Worm (Caenorhabditis elegans): ENCODE results near the gene C49F8.15.

The C49F8.15 gene

DNA sequence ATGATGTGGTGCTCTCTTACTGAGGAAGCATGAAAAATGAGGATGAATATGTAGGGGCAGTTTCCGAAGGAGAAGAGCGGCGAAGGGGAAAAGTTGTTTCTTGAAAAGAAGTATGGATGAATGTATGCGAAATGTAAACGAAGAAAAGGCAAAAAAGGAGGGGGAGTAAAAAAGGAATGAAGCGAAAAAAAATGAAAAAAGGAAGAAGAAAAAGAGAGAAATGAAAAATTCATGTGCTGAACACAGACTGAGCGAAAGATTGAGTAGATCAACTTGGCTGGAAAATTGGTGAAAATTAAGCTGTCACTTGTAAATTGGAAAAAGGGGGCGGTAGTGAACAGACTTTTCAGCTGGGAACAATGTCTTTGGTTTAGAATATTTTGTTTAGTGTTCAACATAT, 2.5 kb upstream of the C49F8.15 start, which contains the start of gene C49F8.1:
Gene C49F8.1, minus strand, starts transcription at position 101 of the 400 bp plus-strand sequence.
- TF ChIP-seq egl-13 (tag; optimal IDR thresholded peaks at IDR 0.05), result no peak
- TF ChIP-seq unc-86 (tag; optimal IDR thresholded peaks at IDR 0.05), result peak; percentile 48
- TF ChIP-seq sup-37 (GFP tag; optimal IDR thresholded peaks at IDR 0.05), result no peak
- no peak for TF ChIP-seq vab-15 (tag; optimal IDR thresholded peaks at IDR 0.05)
- TF ChIP-seq nhr-84 (tag; optimal IDR thresholded peaks at IDR 0.05), result no peak
- TF ChIP-seq ets-5 (GFP tag; IDR thresholded peaks at IDR 0.05), result no peak
- no peak for TF ChIP-seq F16B12.6 (tag; optimal IDR thresholded peaks at IDR 0.05)
- TF ChIP-seq fkh-4 (tag; optimal IDR thresholded peaks at IDR 0.05; ENCODE audit: borderline replicate concordance), result no peak
- peak; percentile 40 for TF ChIP-seq lin-14 (GFP tag; optimal IDR thresholded peaks at IDR 0.05)
- peak; percentile 4 for TF ChIP-seq fkh-10 (GFP tag; optimal IDR thresholded peaks at IDR 0.05)
- TF ChIP-seq xbp-1 (tag; optimal IDR thresholded peaks at IDR 0.05), result no peak
- TF ChIP-seq unc-98 (GFP tag; IDR thresholded peaks at IDR 0.05), result no peak
- no peak for TF ChIP-seq ceh-63 (GFP tag; optimal IDR thresholded peaks at IDR 0.05)
- no peak for TF ChIP-seq nhr-47 (tag; optimal IDR thresholded peaks at IDR 0.05)
- no peak for TF ChIP-seq mep-1 (tag; optimal IDR thresholded peaks at IDR 0.05)
- TF ChIP-seq hlh-4 (tag; optimal IDR thresholded peaks at IDR 0.05), result no peak
- no peak for TF ChIP-seq swsn-7 (tag; optimal IDR thresholded peaks at IDR 0.05)
- no peak for TF ChIP-seq irx-1 (tag; optimal IDR thresholded peaks at IDR 0.05)
- TF ChIP-seq Y116A8C.19 (tag; optimal IDR thresholded peaks at IDR 0.05; ENCODE audit: borderline replicate concordance), result no peak
- no peak for TF ChIP-seq skn-1 (tag; optimal IDR thresholded peaks at IDR 0.05)
- no peak for TF ChIP-seq lsy-2 (tag; optimal IDR thresholded peaks at IDR 0.05)
- no peak for TF ChIP-seq ces-1 (GFP tag; optimal IDR thresholded peaks at IDR 0.05)
- TF ChIP-seq C34B4.2 (tag; optimal IDR thresholded peaks at IDR 0.05), result no peak
- no peak for TF ChIP-seq ama-1 (optimal IDR thresholded peaks at IDR 0.05)

DNA sequence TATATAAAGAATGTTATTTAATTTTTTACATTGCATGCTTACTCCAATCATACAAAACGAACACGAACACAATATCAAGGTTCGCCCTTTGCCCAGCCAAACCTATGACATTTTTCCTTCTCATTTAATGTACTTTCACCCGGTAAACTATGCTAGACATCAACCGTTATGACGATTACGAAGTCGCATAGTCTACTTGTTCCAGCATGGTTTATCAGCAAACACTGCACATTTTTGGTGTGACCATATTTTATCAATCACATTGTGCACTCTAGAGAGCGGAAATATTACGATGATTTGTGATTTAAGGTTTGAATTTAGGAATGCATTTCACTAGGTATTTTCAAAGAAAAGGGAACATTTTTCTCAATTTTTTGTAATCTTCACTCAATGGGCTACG, 1.8 kb downstream of the C49F8.15 start:
- TF ChIP-seq efl-1 (optimal IDR thresholded peaks at IDR 0.05), result no peak
- TF ChIP-seq efl-1 (GFP tag; optimal IDR thresholded peaks at IDR 0.05 in 1 of 2), result no peak
- peak; percentile 14; the same call in 1 of the 2 replicates for TF ChIP-seq nhr-19 (GFP tag; conservative IDR thresholded peaks at IDR 0.05)
- TF ChIP-seq nhr-71 (tag; optimal IDR thresholded peaks at IDR 0.05), result peak; percentile 23
- peak; percentile 35 for TF ChIP-seq nhr-20 (tag; optimal IDR thresholded peaks at IDR 0.05)
- no peak for TF ChIP-seq unc-98 (GFP tag; IDR thresholded peaks at IDR 0.05)
- TF ChIP-seq zag-1 (tag; optimal IDR thresholded peaks at IDR 0.05), result no peak
- no peak for TF ChIP-seq tbx-2 (tag; optimal IDR thresholded peaks at IDR 0.05)
- TF ChIP-seq lin-14 (GFP tag; optimal IDR thresholded peaks at IDR 0.05), result peak; percentile 6
- TF ChIP-seq elt-2 (tag; optimal IDR thresholded peaks at IDR 0.05), result peak; percentile 84
- TF ChIP-seq mdl-1 (tag; optimal IDR thresholded peaks at IDR 0.05), result no peak
- TF ChIP-seq lin-35 (GFP tag; optimal IDR thresholded peaks at IDR 0.05), result peak in 1 of 2 experiments; percentile 50
- no peak for TF ChIP-seq irx-1 (tag; optimal IDR thresholded peaks at IDR 0.05)
- TF ChIP-seq fos-1 (tag; optimal IDR thresholded peaks at IDR 0.05), result no peak
- no peak for TF ChIP-seq ceh-82 (tag; optimal IDR thresholded peaks at IDR 0.05)
- no peak for TF ChIP-seq pag-3 (tag; optimal IDR thresholded peaks at IDR 0.05; ENCODE audit: borderline replicate concordance, insufficient read depth)
- no peak for TF ChIP-seq lin-13 (GFP tag; optimal IDR thresholded peaks at IDR 0.05)
- no peak for TF ChIP-seq elt-3 (tag; optimal IDR thresholded peaks at IDR 0.05)
- TF ChIP-seq unc-130 (tag; optimal IDR thresholded peaks at IDR 0.05), result no peak
- TF ChIP-seq pqm-1 (tag; optimal IDR thresholded peaks at IDR 0.05), result no peak
- no peak for TF ChIP-seq ama-1 (optimal IDR thresholded peaks at IDR 0.05)

- TF ChIP-seq sox-4 (tag; optimal IDR thresholded peaks at IDR 0.05), result no peak
- no peak for TF ChIP-seq tbx-2 (tag; optimal IDR thresholded peaks at IDR 0.05)
- peak; percentile 68 for TF ChIP-seq nhr-20 (tag; optimal IDR thresholded peaks at IDR 0.05)
- no peak for TF ChIP-seq grh-1 (GFP tag; IDR thresholded peaks at IDR 0.05)
- no peak for TF ChIP-seq isw-1 (GFP tag; IDR thresholded peaks at IDR 0.05)
- peak; percentile 40 for TF ChIP-seq nhr-85 (tag)
- no peak for TF ChIP-seq nhr-12 (tag; optimal IDR thresholded peaks at IDR 0.05)
- TF ChIP-seq efl-3 (GFP tag; optimal IDR thresholded peaks at IDR 0.05), result no peak
- TF ChIP-seq zip-4 (GFP tag; optimal IDR thresholded peaks at IDR 0.05), result no peak
- TF ChIP-seq elt-3 (tag; optimal IDR thresholded peaks at IDR 0.05), result peak in 1 of 6 experiments; percentile 25
- no peak for TF ChIP-seq xbp-1 (tag; optimal IDR thresholded peaks at IDR 0.05)
- TF ChIP-seq dpl-1 (GFP tag; optimal IDR thresholded peaks at IDR 0.05), result no peak
- TF ChIP-seq ceh-8 (GFP tag; optimal IDR thresholded peaks at IDR 0.05), result no peak
- no peak for TF ChIP-seq mdl-1 (tag; optimal IDR thresholded peaks at IDR 0.05)
- no peak for TF ChIP-seq skn-1 (tag; optimal IDR thresholded peaks at IDR 0.05)
- TF ChIP-seq nhr-71 (tag; optimal IDR thresholded peaks at IDR 0.05), result peak; percentile 21
- TF ChIP-seq efl-1 (optimal IDR thresholded peaks at IDR 0.05), result no peak
- TF ChIP-seq efl-1 (GFP tag; optimal IDR thresholded peaks at IDR 0.05 in 1 of 2), result peak in 1 of 2 experiments; percentile 54
- TF ChIP-seq ztf-11 (tag; optimal IDR thresholded peaks at IDR 0.05), result no peak
Measured at ce11 chrX:13359800-13360199, 2.6 kb downstream of the C49F8.15 start.
